Worm (Caenorhabditis elegans): ENCODE measurements around the gene ztf-28.

DNA sequence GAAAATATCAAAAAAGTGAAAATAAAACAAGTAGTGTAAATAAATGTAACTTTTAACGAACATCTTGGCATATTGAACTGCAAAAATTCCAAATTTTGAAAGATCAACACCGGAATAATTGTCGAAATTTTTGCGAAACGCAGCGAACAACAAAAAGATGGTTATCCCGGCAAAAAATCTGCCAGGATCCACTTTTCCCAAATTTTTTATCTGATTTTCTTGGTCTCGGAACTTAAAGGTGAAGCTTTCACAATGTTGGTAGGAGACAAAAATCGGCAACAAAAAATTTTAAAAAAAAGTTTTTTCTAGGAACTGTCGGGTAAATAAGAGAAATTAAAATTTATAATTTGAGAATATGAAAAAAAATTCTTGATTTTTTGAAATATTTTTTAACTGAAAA, 28.1 kb downstream of the ztf-28 start, which contains the start of gene bgnt-1.2:
- TF ChIP-seq unc-62 (GFP tag; optimal IDR thresholded peaks at IDR 0.05) (no peak), pha-4 (tag; optimal IDR thresholded peaks at IDR 0.05) (no peak), lin-13 (tag; optimal IDR thresholded peaks at IDR 0.05) (no peak), nhr-76 (tag; optimal IDR thresholded peaks at IDR 0.05) (no peak), nhr-237 (tag; optimal IDR thresholded peaks at IDR 0.05) (no peak), blmp-1 (tag; optimal IDR thresholded peaks at IDR 0.05) (no peak), unc-39 (tag; optimal IDR thresholded peaks at IDR 0.05) (no peak), mab-5 (tag; optimal IDR thresholded peaks at IDR 0.05) (no peak), unc-120 (tag; optimal IDR thresholded peaks at IDR 0.05; ENCODE audit: poor library complexity, severe bottlenecking) (no peak), M03D4.4 (tag; optimal IDR thresholded peaks at IDR 0.05) (no peak), zip-8 (tag; optimal IDR thresholded peaks at IDR 0.05) (no peak), nhr-28 (tag; optimal IDR thresholded peaks at IDR 0.05) (no peak), mep-1 (tag; optimal IDR thresholded peaks at IDR 0.05) (no peak), snpc-4 (tag; optimal IDR thresholded peaks at IDR 0.05) (no peak)

All from whole organism, mixed stage, embryonic.